Worm (Caenorhabditis elegans): ENCODE measurements around the gene vps-33.2.

Gene vps-33.2

ce11 chrII:6563238-6563637 lies 37.8 kb upstream of the vps-33.2 start (continued):
- TF ChIP-seq F55B11.4 (tag; optimal IDR thresholded peaks at IDR 0.05; ENCODE audit: borderline replicate concordance, insufficient read depth) (no peak), mxl-1 (tag; optimal IDR thresholded peaks at IDR 0.05) (no peak), Y53F4B.3 (GFP tag; IDR thresholded peaks at IDR 0.05) (no peak), madf-8 (GFP tag; conservative IDR thresholded peaks at IDR 0.05) (no peak), fkh-3 (tag; optimal IDR thresholded peaks at IDR 0.05) (no peak), C17E4.6 (GFP tag; IDR thresholded peaks at IDR 0.05) (no peak), cebp-2 (GFP tag; IDR thresholded peaks at IDR 0.05) (no peak), repo-1 (tag; optimal IDR thresholded peaks at IDR 0.05) (no peak), ztf-18 (tag; optimal IDR thresholded peaks at IDR 0.05) (no peak), ekl-4 (GFP tag; IDR thresholded peaks at IDR 0.05) (no peak), ceh-27 (GFP tag; optimal IDR thresholded peaks at IDR 0.05) (no peak), snpc-4 (GFP tag; optimal IDR thresholded peaks at IDR 0.05) (no peak), snpc-4 (tag; optimal IDR thresholded peaks at IDR 0.05) (peak in 1 of 4 experiments; percentile 48), Y56A3A.18 (GFP tag; IDR thresholded peaks at IDR 0.05) (no peak), mcd-1 (GFP tag; IDR thresholded peaks at IDR 0.05) (0 out of 2 replicates have a peak, but pooled peaks have one; percentile 8), F22D6.2 (tag; optimal IDR thresholded peaks at IDR 0.05) (no peak), ceh-100 (GFP tag; IDR thresholded peaks at IDR 0.05) (no peak), hlh-12 (tag; optimal IDR thresholded peaks at IDR 0.05) (no peak), lin-26 (GFP tag; IDR thresholded peaks at IDR 0.05) (no peak), dpl-1 (GFP tag; optimal IDR thresholded peaks at IDR 0.05) (no peak), nhr-179 (tag; optimal IDR thresholded peaks at IDR 0.05) (no peak), F37B4.10 (GFP tag; IDR thresholded peaks at IDR 0.05) (no peak), attf-6 (GFP tag; IDR thresholded peaks at IDR 0.05) (no peak), madf-6 (GFP tag; IDR thresholded peaks at IDR 0.05) (no peak), D2030.7 (GFP tag; IDR thresholded peaks at IDR 0.05) (no peak), ztf-28 (GFP tag; IDR thresholded peaks at IDR 0.05) (no peak), ets-4 (GFP tag; optimal IDR thresholded peaks at IDR 0.05) (no peak)

- TF ChIP-seq F37B4.10 (GFP tag; IDR thresholded peaks at IDR 0.05) (no peak), C17E4.6 (GFP tag; IDR thresholded peaks at IDR 0.05) (0 out of 2 replicates have a peak, but pooled peaks have one; percentile 19), lin-26 (GFP tag; IDR thresholded peaks at IDR 0.05) (peak; percentile 85), T07F8.4 (tag; optimal IDR thresholded peaks at IDR 0.05) (peak; percentile 10), lir-1 (GFP tag; conservative IDR thresholded peaks at IDR 0.05) (0 out of 2 replicates have a peak, but pooled peaks have one; percentile 14), snpc-1.3 (tag; optimal IDR thresholded peaks at IDR 0.05; ENCODE audit: insufficient read depth) (peak; percentile 33), F52B5.7 (tag; optimal IDR thresholded peaks at IDR 0.05) (no peak), rec-8 (tag; optimal IDR thresholded peaks at IDR 0.05) (peak in 1 of 2 experiments; percentile 63), attf-5 (GFP tag; optimal IDR thresholded peaks at IDR 0.05) (peak; percentile 30), sdz-38 (tag; optimal IDR thresholded peaks at IDR 0.05) (no peak), Y79H2A.3 (GFP tag; conservative IDR thresholded peaks at IDR 0.05) (peak; percentile 41; the same call in 1 of the 2 replicates), pbrm-1 (GFP tag; IDR thresholded peaks at IDR 0.05) (peak; percentile 44; the same call in 1 of the 2 replicates), him-1 (tag; optimal IDR thresholded peaks at IDR 0.05) (peak; percentile 96), hsf-1 (GFP tag; IDR thresholded peaks at IDR 0.05) (no peak), egl-44 (GFP tag; IDR thresholded peaks at IDR 0.05) (0 out of 2 replicates have a peak, but pooled peaks have one; percentile 48), ceh-91 (GFP tag; IDR thresholded peaks at IDR 0.05) (peak; percentile 21; the same call in 1 of the 2 replicates), sptf-2 (GFP tag; optimal IDR thresholded peaks at IDR 0.05) (no peak), aptf-3 (GFP tag; IDR thresholded peaks at IDR 0.05) (no peak), nhr-80 (tag; optimal IDR thresholded peaks at IDR 0.05) (peak; percentile 15), D2030.7 (GFP tag; IDR thresholded peaks at IDR 0.05) (peak; percentile 48; the same call in 1 of the 2 replicates), snpc-3.4 (tag; optimal IDR thresholded peaks at IDR 0.05) (peak; percentile 56), cebp-2 (GFP tag; IDR thresholded peaks at IDR 0.05) (no peak), nhr-90 (tag; optimal IDR thresholded peaks at IDR 0.05) (peak; percentile 31), K11D2.4 (GFP tag; IDR thresholded peaks at IDR 0.05) (no peak), ztf-18 (tag; optimal IDR thresholded peaks at IDR 0.05) (peak; percentile 58), somi-1 (GFP tag; optimal IDR thresholded peaks at IDR 0.05) (no peak), F57C9.4 (tag; optimal IDR thresholded peaks at IDR 0.05) (no peak)
Observed at ce11 chrII:6565077-6565476, 35.9 kb upstream of the vps-33.2 start, which contains the start of gene mpz-3. mpz-3 (minus strand) TSS chrII:6565396.

Data from whole organism, young adult.